Fruit fly (Drosophila melanogaster): ENCODE data around the gene CG9222.
A peak's percentile ranks its signal among the peaks of the same experiment; 100 is the strongest.

The CG9222 gene

DNA sequence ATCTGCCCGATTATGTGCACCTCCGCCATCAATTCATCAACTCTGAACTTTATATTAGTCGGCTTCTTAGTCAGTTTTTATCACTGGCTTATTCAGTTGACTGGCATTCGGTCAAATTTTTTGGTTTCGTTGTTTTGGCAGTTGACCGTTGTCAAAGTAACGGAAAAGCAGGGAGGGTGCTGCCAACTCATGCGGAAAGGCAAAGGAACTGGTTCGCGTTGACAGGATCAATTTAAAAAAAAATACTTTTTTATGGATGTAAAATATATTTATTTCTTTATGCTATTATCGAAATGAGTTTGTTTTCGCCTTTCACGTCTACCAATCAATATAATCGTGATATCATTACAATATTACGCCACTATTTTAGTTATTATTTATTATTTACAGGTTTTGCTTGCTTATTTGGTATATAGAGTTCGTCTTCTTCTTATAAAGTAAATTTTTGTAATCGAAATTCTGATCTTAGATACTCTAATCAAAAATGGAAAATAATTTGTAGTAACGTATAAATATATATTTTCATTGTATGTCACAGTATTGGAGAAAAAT, at the start of gene CG9222, which contains the start of the genes B9d2 and tctn:
TSS of gene CG9222 (plus strand) at position 502 of the 552 bp plus-strand sequence.
TSS of gene B9d2 (minus strand) at position 130 of the 552 bp plus-strand sequence.
TSS of gene tctn (minus strand) at position 130 of the 552 bp plus-strand sequence.
- no peak for TF ChIP-seq CG14711 (tag; optimal IDR thresholded peaks at IDR 0.05)

- TF ChIP-seq CG7101 (tag; optimal IDR thresholded peaks at IDR 0.05) (peak; percentile 42), toe (GFP tag; optimal IDR thresholded peaks at IDR 0.05) (peak; percentile 29), CG14711 (tag; optimal IDR thresholded peaks at IDR 0.05) (no peak), Crg-1 (GFP tag; optimal IDR thresholded peaks at IDR 0.05) (no peak), kay (GFP tag; ENCODE audit: borderline replicate concordance) (peak; percentile 81), CG5204 (GFP tag; optimal IDR thresholded peaks at IDR 0.05) (no peak), cic (GFP tag; optimal IDR thresholded peaks at IDR 0.05) (peak; percentile 89), Mnt (GFP tag; optimal IDR thresholded peaks at IDR 0.05) (peak; percentile 54), Hr96 (GFP tag; optimal IDR thresholded peaks at IDR 0.05) (peak; percentile 34), CG12768 (GFP tag; optimal IDR thresholded peaks at IDR 0.05) (peak; percentile 67), pad (GFP tag; optimal IDR thresholded peaks at IDR 0.05) (peak; percentile 37), ovo (GFP tag; optimal IDR thresholded peaks at IDR 0.05) (no peak), CG7045 (GFP tag; optimal IDR thresholded peaks at IDR 0.05) (no peak), Clk (GFP tag; optimal IDR thresholded peaks at IDR 0.05) (peak; percentile 22), tj (GFP tag; optimal IDR thresholded peaks at IDR 0.05) (peak; percentile 70), CG33017 (tag; optimal IDR thresholded peaks at IDR 0.05) (no peak), CG11617 (GFP tag; optimal IDR thresholded peaks at IDR 0.05) (peak; percentile 11), cnc (optimal IDR thresholded peaks at IDR 0.05) (no peak), CG1620 (GFP tag; optimal IDR thresholded peaks at IDR 0.05) (peak; percentile 17), bab1 (GFP tag; optimal IDR thresholded peaks at IDR 0.05) (no peak)
These were observed 49.5 kb upstream of the CG9222 start for dm6 chr2L:6081134-6081832.

DNA sequence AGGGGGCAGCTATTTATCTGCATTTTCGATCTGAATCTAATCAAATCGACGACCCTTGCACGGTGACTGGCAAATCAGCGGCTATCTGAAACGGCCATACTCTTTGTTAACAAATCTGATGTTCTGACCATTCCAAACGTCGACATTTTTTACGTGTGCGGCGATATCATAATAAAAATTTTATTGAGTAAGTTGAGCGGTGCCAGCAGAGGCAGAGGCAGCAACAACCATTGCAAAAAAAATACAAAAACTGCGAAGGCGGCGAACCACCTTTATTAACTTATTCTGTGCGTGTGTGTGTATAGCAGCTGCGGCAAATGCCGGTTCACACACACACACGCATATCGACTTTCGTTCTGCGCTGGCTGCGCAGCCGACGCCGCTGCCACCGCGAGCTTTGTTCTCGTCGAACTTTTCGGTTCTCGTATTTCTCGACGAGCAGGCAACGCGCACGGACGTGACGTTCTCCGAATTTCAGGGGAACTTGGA, 48.6 kb upstream of the CG9222 start, which contains the start of gene Kr-h1:
TSS of gene Kr-h1 (plus strand) at position 447 of the 489 bp plus-strand sequence.
- TF ChIP-seq CG11617 (GFP tag; optimal IDR thresholded peaks at IDR 0.05) (no peak), kay (GFP tag; ENCODE audit: borderline replicate concordance) (no peak), CG7045 (GFP tag; optimal IDR thresholded peaks at IDR 0.05) (no peak), CG12768 (GFP tag; optimal IDR thresholded peaks at IDR 0.05) (peak; percentile 67), Mnt (GFP tag; optimal IDR thresholded peaks at IDR 0.05) (peak; percentile 6), CG33017 (tag; optimal IDR thresholded peaks at IDR 0.05) (peak; percentile 50), cic (GFP tag; optimal IDR thresholded peaks at IDR 0.05) (peak; percentile 90), CG7101 (tag; optimal IDR thresholded peaks at IDR 0.05) (peak; percentile 5), CG14711 (tag; optimal IDR thresholded peaks at IDR 0.05) (peak; percentile 21), cnc (optimal IDR thresholded peaks at IDR 0.05) (peak; percentile 64 to 95), tj (GFP tag; optimal IDR thresholded peaks at IDR 0.05) (peak; percentile 78)

dm6 chr2L:6082936-6083627, 47.7 kb upstream of the CG9222 start:
- no peak for TF ChIP-seq bab1 (GFP tag; optimal IDR thresholded peaks at IDR 0.05)
- peak; percentile 65 for TF ChIP-seq tj (GFP tag; optimal IDR thresholded peaks at IDR 0.05)
- TF ChIP-seq Clk (GFP tag; optimal IDR thresholded peaks at IDR 0.05) = no peak
- peak in 1 of 2 experiments; percentile 2 for TF ChIP-seq cnc (optimal IDR thresholded peaks at IDR 0.05)
- TF ChIP-seq kay (GFP tag; ENCODE audit: borderline replicate concordance) = peak; percentile 99
- peak; percentile 90 for TF ChIP-seq CG12768 (GFP tag; optimal IDR thresholded peaks at IDR 0.05)
- TF ChIP-seq CG5204 (GFP tag; optimal IDR thresholded peaks at IDR 0.05) = no peak
- TF ChIP-seq CG14711 (tag; optimal IDR thresholded peaks at IDR 0.05) = no peak
- no peak for TF ChIP-seq pad (GFP tag; optimal IDR thresholded peaks at IDR 0.05)
- TF ChIP-seq cic (GFP tag; optimal IDR thresholded peaks at IDR 0.05) = peak; percentile 96
- TF ChIP-seq CG1620 (GFP tag; optimal IDR thresholded peaks at IDR 0.05) = no peak
- no peak for TF ChIP-seq Crg-1 (GFP tag; optimal IDR thresholded peaks at IDR 0.05)
- peak; percentile 74 for TF ChIP-seq CG33017 (tag; optimal IDR thresholded peaks at IDR 0.05)
- no peak for TF ChIP-seq toe (GFP tag; optimal IDR thresholded peaks at IDR 0.05)
- peak; percentile 8 for TF ChIP-seq CG7045 (GFP tag; optimal IDR thresholded peaks at IDR 0.05)
- peak; percentile 18 for TF ChIP-seq CG7101 (tag; optimal IDR thresholded peaks at IDR 0.05)
- TF ChIP-seq Mnt (GFP tag; optimal IDR thresholded peaks at IDR 0.05) = peak; percentile 69
- TF ChIP-seq Hr96 (GFP tag; optimal IDR thresholded peaks at IDR 0.05) = peak; percentile 44
- peak; percentile 4 for TF ChIP-seq CG11617 (GFP tag; optimal IDR thresholded peaks at IDR 0.05)
- TF ChIP-seq ovo (GFP tag; optimal IDR thresholded peaks at IDR 0.05) = peak; percentile 97

DNA sequence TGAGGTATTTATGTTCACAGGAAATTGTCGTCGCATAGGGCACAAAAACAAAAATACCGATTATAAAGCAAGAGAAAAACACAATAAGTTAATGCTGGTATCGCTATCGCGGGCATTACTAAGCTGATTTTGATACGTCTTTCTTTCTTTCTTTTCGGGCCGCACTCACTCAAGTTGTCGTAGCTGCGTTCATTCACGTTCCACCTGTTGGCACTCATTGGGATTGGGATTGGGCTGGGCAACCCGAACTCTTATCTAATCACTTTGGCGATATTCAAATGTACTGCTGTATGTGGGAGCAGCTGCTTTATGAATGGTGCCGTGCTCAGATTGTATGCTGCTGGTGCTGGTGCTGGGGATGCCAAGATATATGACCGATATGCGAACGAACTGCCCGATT, 46.1 kb upstream of the CG9222 start:
- no peak for TF ChIP-seq Hr96 (GFP tag; optimal IDR thresholded peaks at IDR 0.05)
- peak in 1 of 2 experiments; percentile 55 for TF ChIP-seq cnc (optimal IDR thresholded peaks at IDR 0.05)
- peak; percentile 9 for TF ChIP-seq cic (GFP tag; optimal IDR thresholded peaks at IDR 0.05)

Measured in whole organism, adult.